Worm (Caenorhabditis elegans) whole organism, L4 larva: Measurements from ENCODE around the gene lbp-2.

Experiments
- ceh-20 ChIP-seq: fragments of 200-800 bp; sonication (Bioruptor generic); IDR thresholded peaks from 2 replicates; pipeline ENCODE4 v1.3.6; 2022; ENCODE audit warnings: missing genetic modification reagents, missing genetic modification characterization, missing compliant biosample characterization
- jun-1 ChIP-seq: fragments of 150-350 bp; optimal IDR thresholded peaks from 2 replicates; lab custom pipeline; 2014; ENCODE audit warnings: missing biosample characterization, missing genetic modification reagents, missing genetic modification characterization
- lin-13 ChIP-seq: fragments of 150-350 bp; optimal IDR thresholded peaks from 2 replicates; lab custom pipeline; 2014; ENCODE audit warnings: missing biosample characterization, missing genetic modification reagents, missing genetic modification characterization
- lir-3 ChIP-seq: sonication (generic microtip); optimal IDR thresholded peaks from 2 replicates; lab custom pipeline; 2016; ENCODE audit warnings: mild to moderate bottlenecking, missing genetic modification characterization, missing compliant biosample characterization
- nhr-11 ChIP-seq: fragments of 150-350 bp; optimal IDR thresholded peaks from 2 replicates; lab custom pipeline; 2014; ENCODE audit warnings: missing biosample characterization, missing genetic modification characterization
- nhr-76 ChIP-seq: fragments of 150-350 bp; optimal IDR thresholded peaks from 2 replicates; lab custom pipeline; 2014; ENCODE audit warnings: missing biosample characterization, missing genetic modification characterization
- unc-62 ChIP-seq, 3 experiments: fragments of 150-350 bp in 1 of 3; sonication (generic microtip); optimal IDR thresholded peaks in 2 of 3; peaks in 1 of 3; 1 replicate in 1 of 3; 2 replicates in 2 of 3; lab custom pipeline; 2014 to 2017; ENCODE audit warnings: missing biosample characterization in 3 of 3, missing genetic modification characterization in 3 of 3, missing genetic modification reagents in 3 of 3, missing genotype in 1 of 3

ce11 chrX:3271673-3272072, 11.3 kb downstream of the lbp-2 start, which contains the start of gene K09C4.9:
- TF ChIP-seq unc-62 (GFP tag; optimal IDR thresholded peaks at IDR 0.05 in 1 of 2; lab: Kevin White, UChicago), result no peak
- TF ChIP-seq unc-62 (tag; optimal IDR thresholded peaks at IDR 0.05; lab: Kevin White, UChicago), result no peak
- no peak for TF ChIP-seq nhr-11 (tag; lab: Kevin White, UChicago)
- TF ChIP-seq lir-3 (tag; lab: Kevin White, UChicago), result no peak
- no peak for TF ChIP-seq nhr-76 (tag; lab: Kevin White, UChicago)
- no peak for TF ChIP-seq jun-1 (tag; lab: Kevin White, UChicago)
- no peak for TF ChIP-seq lin-13 (GFP tag; lab: Kevin White, UChicago)
- no peak for TF ChIP-seq ceh-20
